Worm (Caenorhabditis elegans): Measurements from ENCODE around the gene F54B11.8.

ce11 chrX:13555098-13555497 is 48.6 kb downstream of the F54B11.8 start:
- TF ChIP-seq elt-3 (tag; optimal IDR thresholded peaks at IDR 0.05): no peak
- peak; percentile 67 for TF ChIP-seq unc-62 (GFP tag; optimal IDR thresholded peaks at IDR 0.05)
- TF ChIP-seq mab-5 (tag; optimal IDR thresholded peaks at IDR 0.05): no peak
- no peak for TF ChIP-seq blmp-1 (tag; optimal IDR thresholded peaks at IDR 0.05)
